Fruit fly (Drosophila melanogaster) whole organism, embryonic: Measurements from ENCODE around the gene CG13796.

Experiments used
- B-H2 ChIP-seq: fragments of 200-800 bp; sonication (Bioruptor generic); optimal IDR thresholded peaks from 2 replicates; lab custom pipeline; 2018; ENCODE audit warnings: missing biosample characterization, mild to moderate bottlenecking, missing genetic modification characterization
- CG10274 ChIP-seq: fragments of 200-800 bp; sonication (Bioruptor generic); optimal IDR thresholded peaks from 3 replicates; lab custom pipeline; 2017; ENCODE audit warnings: missing biosample characterization, mild to moderate bottlenecking, missing genetic modification characterization
- CG11696 ChIP-seq: fragments of 200-800 bp; sonication (Bioruptor generic); IDR thresholded peaks from 2 replicates; pipeline ENCODE4 v1.3.6; 2022; ENCODE audit warnings: missing biosample characterization, missing genetic modification characterization
- CG12769 ChIP-seq: fragments of 200-800 bp; sonication (Bioruptor generic); optimal IDR thresholded peaks from 2 replicates; lab custom pipeline; 2019; ENCODE audit warnings: missing biosample characterization, mild to moderate bottlenecking, missing genetic modification characterization, moderate library complexity
- CG13775 ChIP-seq: fragments of 200-800 bp; sonication (Bioruptor generic); optimal IDR thresholded peaks from 3 replicates; lab custom pipeline; 2017; ENCODE audit warnings: missing biosample characterization, mild to moderate bottlenecking, missing genetic modification characterization
- CG14965 ChIP-seq: fragments of 200-800 bp; sonication (Bioruptor generic); optimal IDR thresholded peaks from 2 replicates; lab custom pipeline; 2016; ENCODE audit warnings: missing biosample characterization, missing genetic modification characterization, borderline replicate concordance
- CG15601 ChIP-seq: fragments of 200-800 bp; sonication (Bioruptor generic); optimal IDR thresholded peaks from 3 replicates; lab custom pipeline; 2019; ENCODE audit warnings: missing biosample characterization, mild to moderate bottlenecking, missing genetic modification characterization, moderate library complexity
- CG16813 ChIP-seq: fragments of 200-800 bp; sonication (Bioruptor generic); IDR thresholded peaks from 3 replicates; pipeline ENCODE4 v1.3.6; 2022; ENCODE audit warnings: missing biosample characterization, missing genetic modification characterization; ENCODE audit not compliant: partially characterized antibody
- CG16815 ChIP-seq: fragments of 200-800 bp; sonication (Bioruptor generic); optimal IDR thresholded peaks from 3 replicates; lab custom pipeline; 2017; ENCODE audit warnings: missing biosample characterization, mild to moderate bottlenecking, missing genetic modification characterization
- CG17829 ChIP-seq: fragments of 200-800 bp; optimal IDR thresholded peaks from 2 replicates; lab custom pipeline; 2019; ENCODE audit warnings: missing biosample characterization, mild to moderate bottlenecking, missing genetic modification characterization, moderate library complexity
- CG18011 ChIP-seq: fragments of 200-800 bp; sonication (Bioruptor generic); optimal IDR thresholded peaks from 2 replicates; lab custom pipeline; 2017; ENCODE audit warnings: missing biosample characterization, missing genetic modification characterization, mild to moderate bottlenecking, moderate library complexity, missing genotype
- CG3407 ChIP-seq: fragments of 200-800 bp; sonication (Bioruptor generic); optimal IDR thresholded peaks from 2 replicates; lab custom pipeline; 2018; ENCODE audit warnings: missing biosample characterization, mild to moderate bottlenecking, missing genetic modification characterization
- CG3847 ChIP-seq: fragments of 200-800 bp; sonication (Bioruptor generic); IDR thresholded peaks from 2 replicates; pipeline ENCODE4 v1.3.6; 2022; ENCODE audit warnings: missing biosample characterization, missing genetic modification characterization
- CG7928 ChIP-seq: fragments of 200-800 bp; sonication (Bioruptor generic); optimal IDR thresholded peaks from 2 replicates; lab custom pipeline; 2017; ENCODE audit warnings: missing biosample characterization, mild to moderate bottlenecking, missing genetic modification characterization
- CG7987 ChIP-seq: fragments of 200-800 bp; sonication (Bioruptor generic); optimal IDR thresholded peaks from 2 replicates; lab custom pipeline; 2018; ENCODE audit warnings: missing biosample characterization, mild to moderate bottlenecking, missing genetic modification characterization, moderate library complexity
- CG9609 ChIP-seq: fragments of 200-800 bp; sonication (Bioruptor generic); optimal IDR thresholded peaks from 3 replicates; lab custom pipeline; 2016; ENCODE audit warnings: missing biosample characterization, missing genetic modification characterization
- Chrac-16 ChIP-seq: fragments of 200-800 bp; sonication (Bioruptor generic); optimal IDR thresholded peaks from 3 replicates; lab custom pipeline; 2016; ENCODE audit warnings: missing biosample characterization, missing genetic modification characterization
- Dfd ChIP-seq, 2 experiments: fragments of >200 bp; optimal IDR thresholded peaks; 2 replicates each; lab custom pipeline; 2017; ENCODE audit warnings: missing biosample characterization in 2 of 2, missing genetic modification characterization in 2 of 2
- HHEX ChIP-seq: fragments of 200-800 bp; sonication (Bioruptor generic); optimal IDR thresholded peaks from 3 replicates; lab custom pipeline; 2017; ENCODE audit warnings: missing biosample characterization, mild to moderate bottlenecking, missing genetic modification characterization, missing genetic modification reagents
- Hsf ChIP-seq: fragments of 200-800 bp; sonication (Bioruptor generic); optimal IDR thresholded peaks from 3 replicates; lab custom pipeline; 2016; ENCODE audit warnings: missing biosample characterization, missing genetic modification characterization
- Med ChIP-seq: fragments of 200-800 bp; sonication (Bioruptor generic); peaks from one replicate; lab custom pipeline; 2016; ENCODE audit warnings: missing biosample characterization, missing genetic modification characterization, mild to moderate bottlenecking, inconsistent platforms, moderate library complexity
- Meics ChIP-seq: fragments of 200-800 bp; sonication (Bioruptor generic); optimal IDR thresholded peaks from 2 replicates; lab custom pipeline; 2017; ENCODE audit warnings: missing biosample characterization, mild to moderate bottlenecking, missing genetic modification characterization
- Sox102F ChIP-seq: fragments of 200-800 bp; sonication (Bioruptor generic); optimal IDR thresholded peaks from 2 replicates; lab custom pipeline; 2018; ENCODE audit warnings: missing biosample characterization, mild to moderate bottlenecking, missing genetic modification characterization, moderate library complexity
- Stat92E ChIP-seq, 3 experiments: fragments of >200 bp in 2 of 3; fragments of 200-800 bp in 1 of 3; sonication (Bioruptor generic) in 1 of 3; optimal IDR thresholded peaks; 2 replicates each; lab custom pipeline; 2017 to 2019; ENCODE audit warnings: missing biosample characterization in 3 of 3, missing genetic modification characterization in 3 of 3, mild to moderate bottlenecking in 1 of 3, moderate library complexity in 1 of 3
- Xbp1 ChIP-seq: fragments of 200-800 bp; sonication (Bioruptor generic); optimal IDR thresholded peaks from 3 replicates; lab custom pipeline; 2016; ENCODE audit warnings: missing biosample characterization, mild to moderate bottlenecking, missing genetic modification characterization
- Xrp1 ChIP-seq: fragments of 200-800 bp; sonication (Bioruptor generic); IDR thresholded peaks from 2 replicates; pipeline ENCODE4 v1.3.6; 2022; ENCODE audit warnings: missing biosample characterization, missing genetic modification characterization
- bigmax ChIP-seq: fragments of 200-800 bp; sonication (Bioruptor generic); optimal IDR thresholded peaks from 2 replicates; lab custom pipeline; 2018; ENCODE audit warnings: missing biosample characterization, mild to moderate bottlenecking, missing genetic modification characterization
- br ChIP-seq: fragments of >200 bp; optimal IDR thresholded peaks from 2 replicates; lab custom pipeline; 2017
- caup ChIP-seq: fragments of 200-800 bp; sonication (Bioruptor generic); optimal IDR thresholded peaks from 3 replicates; lab custom pipeline; 2017; ENCODE audit warnings: missing biosample characterization, mild to moderate bottlenecking, missing genetic modification characterization, moderate library complexity; ENCODE audit not compliant: severe bottlenecking
- chinmo ChIP-seq: fragments of 200-800 bp; sonication (Bioruptor generic); IDR thresholded peaks from 4 replicates; pipeline ENCODE4 v1.3.6; 2022; ENCODE audit warnings: missing biosample characterization, missing genetic modification characterization; ENCODE audit not compliant: partially characterized antibody
- cwo ChIP-seq: fragments of 200-800 bp; sonication (Bioruptor generic); optimal IDR thresholded peaks from 3 replicates; lab custom pipeline; 2017; ENCODE audit warnings: missing biosample characterization, missing genetic modification characterization, mild to moderate bottlenecking, moderate library complexity, missing genetic modification reagents
- dati ChIP-seq: fragments of 200-800 bp; sonication (Bioruptor generic); IDR thresholded peaks from 2 replicates; pipeline ENCODE4 v1.3.6; 2022; ENCODE audit warnings: missing biosample characterization, missing genetic modification characterization
- ftz-f1 ChIP-seq: fragments of 200-800 bp; sonication (Bioruptor generic); optimal IDR thresholded peaks from 2 replicates; lab custom pipeline; 2016; ENCODE audit warnings: missing biosample characterization, missing genetic modification characterization
- gcm2 ChIP-seq: fragments of 200-800 bp; sonication (Bioruptor generic); optimal IDR thresholded peaks from 2 replicates; lab custom pipeline; 2016; ENCODE audit warnings: missing biosample characterization, missing genetic modification characterization
- hkb ChIP-seq, 2 experiments: fragments of 200-800 bp in 1 of 2; fragments of >200 bp in 1 of 2; sonication (Bioruptor generic) in 1 of 2; IDR thresholded peaks in 1 of 2; optimal IDR thresholded peaks in 1 of 2; 2 replicates each; pipeline versions ENCODE4 v1.3.6 to Lab custom; 2017 to 2022; ENCODE audit warnings: missing biosample characterization in 1 of 2, missing genetic modification characterization in 1 of 2
- jing ChIP-seq: fragments of 200-800 bp; sonication (Bioruptor generic); optimal IDR thresholded peaks from 2 replicates; lab custom pipeline; 2018; ENCODE audit warnings: missing biosample characterization, mild to moderate bottlenecking, missing genetic modification characterization
- kah ChIP-seq: fragments of 200-800 bp; sonication (Bioruptor generic); optimal IDR thresholded peaks from 2 replicates; lab custom pipeline; 2018; ENCODE audit warnings: missing biosample characterization, mild to moderate bottlenecking, missing genetic modification characterization
- nom ChIP-seq: fragments of 200-800 bp; sonication (Bioruptor generic); optimal IDR thresholded peaks from 2 replicates; lab custom pipeline; 2017; ENCODE audit warnings: missing biosample characterization, missing genetic modification characterization, mild to moderate bottlenecking, moderate library complexity, missing genetic modification reagents
- odd ChIP-seq: fragments of 200-800 bp; sonication (Bioruptor generic); optimal IDR thresholded peaks from 2 replicates; lab custom pipeline; 2017; ENCODE audit warnings: missing biosample characterization, mild to moderate bottlenecking, missing genetic modification characterization
- p53 ChIP-seq: fragments of 200-800 bp; sonication (Bioruptor generic); optimal IDR thresholded peaks from 2 replicates; lab custom pipeline; 2016; ENCODE audit warnings: missing biosample characterization, missing genetic modification characterization
- pb ChIP-seq: fragments of 200-800 bp; sonication (Bioruptor generic); optimal IDR thresholded peaks from 3 replicates; lab custom pipeline; 2016; ENCODE audit warnings: missing biosample characterization, missing genetic modification characterization
- sens-2 ChIP-seq: fragments of 200-800 bp; sonication (Bioruptor generic); IDR thresholded peaks from 2 replicates; pipeline ENCODE4 v1.3.6; 2022; ENCODE audit warnings: missing biosample characterization, missing genetic modification characterization
- sisA ChIP-seq: fragments of 200-800 bp; sonication (Bioruptor generic); IDR thresholded peaks from 2 replicates; pipeline ENCODE4 v1.3.6; 2022; ENCODE audit warnings: missing biosample characterization, missing genetic modification characterization
- so ChIP-seq: fragments of 200-800 bp; sonication (Bioruptor generic); IDR thresholded peaks from 3 replicates; pipeline ENCODE4 v1.3.6; 2022; ENCODE audit warnings: missing biosample characterization, missing genetic modification characterization
- vfl ChIP-seq: fragments of 200-800 bp; sonication (Bioruptor generic); optimal IDR thresholded peaks from 2 replicates; lab custom pipeline; 2016; ENCODE audit warnings: missing biosample characterization, missing genetic modification characterization
- z ChIP-seq: fragments of 200-800 bp; sonication (Bioruptor generic); IDR thresholded peaks from 3 replicates; pipeline ENCODE4 v1.3.6; 2022; ENCODE audit warnings: missing biosample characterization, missing genetic modification characterization

Gene CG13796

DNA sequence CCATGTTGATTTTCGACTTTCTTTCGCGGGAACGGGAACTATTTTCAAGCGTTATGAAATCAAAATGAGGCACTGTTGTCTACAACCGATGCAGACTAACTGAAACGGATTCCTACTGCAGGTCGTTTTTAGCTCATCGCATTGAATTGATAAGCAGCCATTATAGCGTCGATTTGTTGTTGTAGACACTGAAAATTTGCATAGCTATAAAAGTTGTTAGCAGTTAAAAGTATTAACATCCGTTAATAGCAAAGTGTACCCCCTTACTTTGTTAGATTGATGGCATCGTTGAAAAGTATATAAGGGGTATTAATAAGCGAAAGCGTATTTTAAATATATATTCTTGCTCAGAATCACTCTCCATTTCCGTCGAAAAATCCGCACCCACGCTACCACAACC, 13.1 kb downstream of the CG13796 start, which contains the start of gene CG13793:
Gene CG13793, minus strand, starts transcription at position 101 of the 400 bp plus-strand sequence.
- TF ChIP-seq p53 (no peak), CG7928 (GFP tag; lab: Kevin White, UChicago) (no peak), ftz-f1 (GFP tag; lab: Kevin White, UChicago) (no peak), B-H2 (GFP tag; lab: Kevin White, UChicago) (no peak), CG14965 (GFP tag; lab: Kevin White, UChicago) (no peak), HHEX (no peak), CG9609 (no peak), Xbp1 (GFP tag; lab: Kevin White, UChicago) (no peak), Meics (no peak), pb (GFP tag; lab: Kevin White, UChicago) (no peak), CG16813 (GFP tag; lab: Robert Waterston, UW) (no peak), caup (GFP tag; lab: Kevin White, UChicago) (no peak), dati (no peak), CG10274 (GFP tag; lab: Kevin White, UChicago) (no peak), CG18011 (no peak)

DNA sequence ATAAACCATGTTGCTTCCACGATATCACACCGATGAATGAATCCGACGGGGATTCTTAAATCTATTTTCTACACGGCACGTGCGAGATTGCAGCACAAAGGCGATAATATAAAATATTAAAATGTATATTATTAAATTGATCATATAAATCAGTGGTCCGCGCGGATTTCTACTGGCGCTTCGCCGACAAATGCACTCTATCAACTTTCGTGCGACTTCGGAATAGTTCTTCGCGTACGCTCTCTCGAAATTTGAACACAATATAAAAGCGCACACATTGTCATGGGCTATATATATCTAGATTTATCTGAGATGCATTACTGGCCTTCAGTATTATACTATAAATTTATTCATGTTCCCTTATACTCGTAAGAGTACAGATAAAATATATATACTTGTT, 15.9 kb downstream of the CG13796 start, which contains the start of gene CG33296:
Gene CG33296, minus strand, starts transcription at position 101 of the 400 bp plus-strand sequence.
- TF ChIP-seq CG14965 (GFP tag; lab: Kevin White, UChicago) (no peak), pb (GFP tag; lab: Kevin White, UChicago) (no peak), cwo (GFP tag; lab: Kevin White, UChicago) (no peak)

DNA sequence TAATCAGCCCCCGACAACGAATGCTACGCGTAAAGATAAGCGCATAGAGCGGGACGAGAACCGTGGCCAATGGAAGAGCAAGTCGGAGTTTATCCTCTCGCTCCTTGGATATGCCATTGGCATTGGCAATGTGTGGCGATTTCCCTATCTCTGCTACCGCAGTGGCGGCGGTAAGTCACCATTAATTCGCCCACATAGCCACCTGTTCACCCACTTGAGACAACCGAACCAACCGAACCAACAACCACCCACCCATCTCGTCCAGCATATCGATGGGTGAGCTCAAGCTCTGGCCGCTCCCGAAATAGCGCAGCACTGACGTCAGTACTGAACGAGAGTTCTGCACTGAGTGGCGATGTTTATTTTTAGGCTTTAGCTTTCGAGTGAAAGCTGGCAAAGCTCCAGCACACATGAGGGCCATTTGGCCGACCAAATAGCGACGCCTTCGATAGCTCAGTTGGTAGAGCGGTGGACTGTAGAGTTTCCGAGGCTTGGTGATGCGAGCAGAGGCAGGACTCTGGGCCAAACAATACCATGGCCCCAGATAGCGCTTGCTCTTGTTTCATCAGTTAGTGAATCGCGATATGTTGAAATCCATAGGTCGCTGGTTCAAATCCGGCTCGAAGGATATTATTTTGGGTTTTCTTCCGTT, 21.3 kb downstream of the CG13796 start:
- 0 out of 2 replicates have a peak, but pooled peaks have one; percentile 6 for TF ChIP-seq CG3847 (GFP tag; lab: Robert Waterston, UW)
- no peak for TF ChIP-seq Stat92E (GFP tag; optimal IDR thresholded peaks at IDR 0.05; lab: Kevin White, UChicago)
- TF ChIP-seq gcm2: no peak
- no peak for TF ChIP-seq Hsf
- no peak for TF ChIP-seq vfl
- TF ChIP-seq Med (GFP tag; lab: Kevin White, UChicago): no peak
- TF ChIP-seq Xrp1 (GFP tag; lab: Robert Waterston, UW): no peak
- TF ChIP-seq Chrac-16 (GFP tag; lab: Kevin White, UChicago): no peak
- no peak for TF ChIP-seq CG17829
- no peak for TF ChIP-seq CG7987
- TF ChIP-seq bigmax (GFP tag; lab: Kevin White, UChicago): no peak
- TF ChIP-seq CG16815 (GFP tag; lab: Kevin White, UChicago): no peak
- no peak for TF ChIP-seq CG3407 (GFP tag; lab: Kevin White, UChicago)
- TF ChIP-seq chinmo (GFP tag; lab: Robert Waterston, UW): no peak
- TF ChIP-seq hkb (optimal IDR thresholded peaks at IDR 0.05; lab: Kevin White, UChicago): no peak
- no peak for TF ChIP-seq hkb (GFP tag; IDR thresholded peaks at IDR 0.05; lab: Robert Waterston, UW)
- TF ChIP-seq odd (GFP tag; lab: Kevin White, UChicago): no peak
- TF ChIP-seq CG15601 (tag; lab: Kevin White, UChicago): no peak
- no peak for TF ChIP-seq br (lab: Kevin White, UChicago)
- no peak for TF ChIP-seq Dfd (GFP tag; optimal IDR thresholded peaks at IDR 0.05; lab: Kevin White, UChicago)
- no peak for TF ChIP-seq Sox102F (GFP tag; lab: Kevin White, UChicago)
- no peak for TF ChIP-seq sisA
- TF ChIP-seq so: no peak
- TF ChIP-seq nom: no peak
- peak; percentile 13 for TF ChIP-seq CG12769 (tag; lab: Kevin White, UChicago)
- TF ChIP-seq z (GFP tag; lab: Robert Waterston, UW): peak; percentile 93
- TF ChIP-seq CG11696 (GFP tag; lab: Robert Waterston, UW): no peak
- TF ChIP-seq jing: no peak
- TF ChIP-seq sens-2: no peak
- no peak for TF ChIP-seq CG13775 (GFP tag; lab: Kevin White, UChicago)
- peak; percentile 84 for TF ChIP-seq kah (GFP tag; lab: Kevin White, UChicago)
